Worm (Caenorhabditis elegans) whole organism, late embryonic: ENCODE measurements around the gene str-20.

Source experiments
- C38D4.7 ChIP-seq: fragments of 200-800 bp; sonication (Bioruptor generic); optimal IDR thresholded peaks from 2 replicates; lab custom pipeline; 2018; ENCODE audit warnings: mild to moderate bottlenecking, missing genetic modification characterization, moderate library complexity, missing compliant biosample characterization
- F13H6.1 ChIP-seq: sonication (generic microtip); optimal IDR thresholded peaks from 2 replicates; lab custom pipeline; 2016; ENCODE audit warnings: missing genetic modification characterization, missing compliant biosample characterization
- K02D7.2 ChIP-seq: sonication (generic microtip); optimal IDR thresholded peaks from 2 replicates; lab custom pipeline; 2017; ENCODE audit warnings: mild to moderate bottlenecking, missing genetic modification characterization, missing compliant biosample characterization
- Y22D7AL.16 ChIP-seq: sonication (generic microtip); optimal IDR thresholded peaks from 2 replicates; lab custom pipeline; 2016; ENCODE audit warnings: missing genetic modification characterization, missing compliant biosample characterization
- ceh-48 ChIP-seq: sonication (generic microtip); optimal IDR thresholded peaks from 2 replicates; lab custom pipeline; 2016; ENCODE audit warnings: missing genetic modification characterization, inconsistent platforms, missing compliant biosample characterization
- nhr-11 ChIP-seq: fragments of 150-350 bp; optimal IDR thresholded peaks from 2 replicates; lab custom pipeline; 2014; ENCODE audit warnings: missing biosample characterization, missing genetic modification characterization
- pat-9 ChIP-seq: fragments of 200-800 bp; sonication (Bioruptor generic); optimal IDR thresholded peaks from 2 replicates; lab custom pipeline; 2018; ENCODE audit warnings: mild to moderate bottlenecking, missing genetic modification characterization, moderate library complexity, missing compliant biosample characterization
- pha-4 ChIP-seq: fragments of 150-350 bp; optimal IDR thresholded peaks from 2 replicates; lab custom pipeline; 2018; ENCODE audit warnings: missing biosample characterization, missing genetic modification reagents, missing genetic modification characterization
- pqm-1 ChIP-seq: sonication (generic microtip); optimal IDR thresholded peaks from 2 replicates; lab custom pipeline; 2016; ENCODE audit warnings: missing genetic modification characterization, missing compliant biosample characterization
- ztf-16 ChIP-seq: sonication (generic microtip); optimal IDR thresholded peaks from 2 replicates; lab custom pipeline; 2017; ENCODE audit warnings: missing genetic modification characterization, missing compliant biosample characterization

DNA sequence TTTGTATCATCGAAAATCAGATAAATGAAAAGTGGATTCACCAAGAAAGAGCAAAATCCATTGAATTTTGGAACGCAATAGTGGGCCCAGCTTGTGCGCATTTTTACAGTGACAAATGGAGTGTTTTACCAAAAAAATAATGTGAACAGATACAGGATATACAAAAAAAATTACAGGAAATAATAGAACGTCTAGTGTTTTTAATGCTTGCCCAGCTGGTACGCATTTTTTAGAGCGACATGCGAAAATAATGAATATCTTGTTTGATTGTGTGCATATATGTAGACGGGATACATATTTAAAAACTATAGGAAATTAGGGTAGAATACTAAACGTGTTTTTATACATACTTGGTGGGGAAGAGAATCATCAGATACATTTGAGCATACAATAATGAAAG lies 20.1 kb upstream of the str-20 start, which contains the start of gene srj-25:
- TF ChIP-seq ztf-16 (tag; lab: Kevin White, UChicago) (no peak), C38D4.7 (GFP tag; lab: Kevin White, UChicago) (no peak), F13H6.1 (no peak), pha-4 (tag; lab: Kevin White, UChicago) (no peak), pat-9 (tag; lab: Kevin White, UChicago) (no peak), ceh-48 (tag; lab: Kevin White, UChicago) (no peak), nhr-11 (no peak), pqm-1 (tag; lab: Kevin White, UChicago) (no peak), Y22D7AL.16 (no peak), K02D7.2 (no peak)
